Worm (Caenorhabditis elegans) whole organism, L4 larva: Measurements from ENCODE around the gene unc-23.

ENCODE experiments used
- F26F4.8 ChIP-seq: fragments of 200-800 bp; sonication (Bioruptor generic); conservative IDR thresholded peaks from 2 replicates; pipeline ENCODE4 v1.3.6; 2022; ENCODE audit warnings: missing genetic modification characterization, missing compliant biosample characterization
- F37D6.2 ChIP-seq: sonication (generic microtip); optimal IDR thresholded peaks from 2 replicates; lab custom pipeline; 2016; ENCODE audit warnings: mild to moderate bottlenecking, missing genetic modification characterization, missing compliant biosample characterization
- R02D3.7 ChIP-seq: fragments of 150-350 bp; sonication (generic microtip); optimal IDR thresholded peaks from 3 replicates; lab custom pipeline; 2014; ENCODE audit warnings: missing biosample characterization, missing genetic modification characterization
- T20F7.1 ChIP-seq: fragments of 200-800 bp; sonication (Bioruptor generic); optimal IDR thresholded peaks from 2 replicates; lab custom pipeline; 2018; ENCODE audit warnings: mild to moderate bottlenecking, missing genetic modification characterization, missing compliant biosample characterization
- ZK337.2 ChIP-seq: fragments of 200-800 bp; sonication (Bioruptor generic); IDR thresholded peaks from 2 replicates; pipeline ENCODE4 v1.3.6; 2022; ENCODE audit warnings: missing genetic modification reagents, missing genetic modification characterization, missing compliant biosample characterization
- ama-1 ChIP-seq: fragments of 150-350 bp; optimal IDR thresholded peaks from 2 replicates; lab custom pipeline; 2014; ENCODE audit warnings: inconsistent platforms, mixed read lengths
- attf-4 ChIP-seq: sonication (generic microtip); optimal IDR thresholded peaks from 3 replicates; lab custom pipeline; 2017; ENCODE audit warnings: missing biosample characterization, missing genetic modification characterization
- ceh-20 ChIP-seq: fragments of 200-800 bp; sonication (Bioruptor generic); IDR thresholded peaks from 2 replicates; pipeline ENCODE4 v1.3.6; 2022; ENCODE audit warnings: missing genetic modification reagents, missing genetic modification characterization, missing compliant biosample characterization
- ceh-28 ChIP-seq: fragments of 150-350 bp; optimal IDR thresholded peaks from 2 replicates; lab custom pipeline; 2014; ENCODE audit warnings: missing biosample characterization, missing genetic modification reagents, missing genetic modification characterization
- ceh-32 ChIP-seq: sonication (generic microtip); optimal IDR thresholded peaks from 2 replicates; lab custom pipeline; 2016; ENCODE audit warnings: mild to moderate bottlenecking, missing genetic modification characterization, missing compliant biosample characterization; ENCODE audit not compliant: poor library complexity
- ceh-62 ChIP-seq: sonication (generic microtip); optimal IDR thresholded peaks from 2 replicates; lab custom pipeline; 2017; ENCODE audit warnings: missing biosample characterization, missing genetic modification characterization
- cey-2 ChIP-seq: sonication (generic microtip); optimal IDR thresholded peaks from 3 replicates; lab custom pipeline; 2017; ENCODE audit warnings: missing genetic modification characterization, mild to moderate bottlenecking, missing compliant biosample characterization, antibody characterized with exemption, borderline replicate concordance; ENCODE audit not compliant: insufficient read depth
- daf-12 ChIP-seq: fragments of 150-350 bp; optimal IDR thresholded peaks from 2 replicates; lab custom pipeline; 2014; ENCODE audit warnings: missing biosample characterization, missing genetic modification reagents, missing genetic modification characterization
- daf-19 ChIP-seq: fragments of 200-800 bp; sonication (Bioruptor generic); conservative IDR thresholded peaks from 2 replicates; pipeline ENCODE4 v1.3.6; 2022; ENCODE audit warnings: missing genetic modification characterization, missing compliant biosample characterization
- dmd-6 ChIP-seq: fragments of 200-800 bp; sonication (Bioruptor generic); IDR thresholded peaks from 2 replicates; pipeline ENCODE4 v1.3.6; 2022; ENCODE audit warnings: missing genetic modification reagents, missing genetic modification characterization, missing compliant biosample characterization
- dmd-8 ChIP-seq: fragments of 200-800 bp; sonication (Bioruptor generic); IDR thresholded peaks from 2 replicates; pipeline ENCODE4 v1.3.6; 2022; ENCODE audit warnings: missing genetic modification characterization, missing compliant biosample characterization
- egl-27 ChIP-seq: sonication (generic microtip); optimal IDR thresholded peaks from 3 replicates; lab custom pipeline; 2017; ENCODE audit warnings: missing biosample characterization, missing genetic modification reagents, missing genetic modification characterization
- gei-8 ChIP-seq: fragments of 200-800 bp; sonication (Bioruptor generic); optimal IDR thresholded peaks from 2 replicates; lab custom pipeline; 2018; ENCODE audit warnings: mild to moderate bottlenecking, missing genetic modification characterization, missing compliant biosample characterization
- hmg-1.1 ChIP-seq: fragments of 200-800 bp; sonication (Bioruptor generic); IDR thresholded peaks from 2 replicates; pipeline ENCODE4 v1.3.6; 2022; ENCODE audit warnings: missing genetic modification reagents, missing genetic modification characterization, missing compliant biosample characterization
- lim-7 ChIP-seq: fragments of 200-800 bp; sonication (Bioruptor generic); IDR thresholded peaks from 2 replicates; pipeline ENCODE4 v1.3.6; 2022; ENCODE audit warnings: missing genetic modification characterization, missing compliant biosample characterization
- lin-13 ChIP-seq: fragments of 150-350 bp; optimal IDR thresholded peaks from 2 replicates; lab custom pipeline; 2014; ENCODE audit warnings: missing biosample characterization, missing genetic modification reagents, missing genetic modification characterization
- lir-3 ChIP-seq: sonication (generic microtip); optimal IDR thresholded peaks from 2 replicates; lab custom pipeline; 2016; ENCODE audit warnings: mild to moderate bottlenecking, missing genetic modification characterization, missing compliant biosample characterization
- madf-9 ChIP-seq: fragments of 200-800 bp; sonication (Bioruptor generic); conservative IDR thresholded peaks from 2 replicates; pipeline ENCODE4 v1.3.6; 2022; ENCODE audit warnings: missing genetic modification reagents, missing genetic modification characterization, missing compliant biosample characterization
- mdt-29 ChIP-seq: fragments of 200-800 bp; sonication (Bioruptor generic); IDR thresholded peaks from 2 replicates; pipeline ENCODE4 v1.3.6; 2022; ENCODE audit warnings: missing genetic modification reagents, missing genetic modification characterization, missing compliant biosample characterization
- nhr-10 ChIP-seq: fragments of 150-350 bp; optimal IDR thresholded peaks from 2 replicates; lab custom pipeline; 2014; ENCODE audit warnings: missing biosample characterization, missing genetic modification characterization
- nhr-102 ChIP-seq: sonication (generic microtip); optimal IDR thresholded peaks from 2 replicates; lab custom pipeline; 2016; ENCODE audit warnings: mild to moderate bottlenecking, missing genetic modification characterization, moderate library complexity, missing compliant biosample characterization
- nhr-11 ChIP-seq: fragments of 150-350 bp; optimal IDR thresholded peaks from 2 replicates; lab custom pipeline; 2014; ENCODE audit warnings: missing biosample characterization, missing genetic modification characterization
- nhr-42 ChIP-seq: fragments of 200-800 bp; sonication (Bioruptor generic); IDR thresholded peaks from 2 replicates; pipeline ENCODE4 v1.3.6; 2022; ENCODE audit warnings: missing genetic modification characterization, missing compliant biosample characterization
- nhr-48 ChIP-seq: sonication (generic microtip); optimal IDR thresholded peaks from 2 replicates; lab custom pipeline; 2016; ENCODE audit warnings: mild to moderate bottlenecking, missing genetic modification characterization, missing compliant biosample characterization
- nhr-6 ChIP-seq: fragments of 150-350 bp; optimal IDR thresholded peaks from 2 replicates; lab custom pipeline; 2014; ENCODE audit warnings: missing biosample characterization, missing genetic modification characterization
- nhr-76 ChIP-seq: fragments of 150-350 bp; optimal IDR thresholded peaks from 2 replicates; lab custom pipeline; 2014; ENCODE audit warnings: missing biosample characterization, missing genetic modification characterization
- pha-4 ChIP-seq, 2 experiments: fragments of 150-350 bp in 1 of 2; fragments of 200-800 bp in 1 of 2; sonication (Bioruptor generic) in 1 of 2; IDR thresholded peaks in 1 of 2; optimal IDR thresholded peaks in 1 of 2; 2 replicates each; pipeline versions ENCODE4 v1.3.6 to Lab custom; 2014 to 2022; ENCODE audit warnings: missing genetic modification characterization in 2 of 2, missing genetic modification reagents in 2 of 2, missing biosample characterization in 1 of 2, missing compliant biosample characterization in 1 of 2
- rbr-2 ChIP-seq: sonication (generic microtip); optimal IDR thresholded peaks from 2 replicates; lab custom pipeline; 2016; ENCODE audit warnings: missing genotype, missing genetic modification characterization, missing compliant biosample characterization
- set-16 ChIP-seq: fragments of 200-800 bp; sonication (Bioruptor generic); IDR thresholded peaks from 2 replicates; pipeline ENCODE4 v1.3.6; 2022; ENCODE audit warnings: missing genetic modification reagents, missing genetic modification characterization, missing compliant biosample characterization
- spr-3 ChIP-seq: fragments of 200-800 bp; sonication (Bioruptor generic); optimal IDR thresholded peaks from 2 replicates; lab custom pipeline; 2018; ENCODE audit warnings: mild to moderate bottlenecking, missing genetic modification characterization, missing compliant biosample characterization
- tag-97 ChIP-seq: fragments of 200-800 bp; sonication (Bioruptor generic); IDR thresholded peaks from 2 replicates; pipeline ENCODE4 v1.3.6; 2022; ENCODE audit warnings: missing genetic modification characterization, missing compliant biosample characterization
- unc-130 ChIP-seq: sonication (generic microtip); optimal IDR thresholded peaks from 2 replicates; lab custom pipeline; 2016; ENCODE audit warnings: missing genetic modification reagents, missing genetic modification characterization, missing compliant biosample characterization
- unc-62 ChIP-seq, 3 experiments: fragments of 150-350 bp in 1 of 3; sonication (generic microtip); optimal IDR thresholded peaks in 2 of 3; peaks in 1 of 3; 1 replicate in 1 of 3; 2 replicates in 2 of 3; lab custom pipeline; 2014 to 2017; ENCODE audit warnings: missing biosample characterization in 3 of 3, missing genetic modification characterization in 3 of 3, missing genetic modification reagents in 3 of 3, missing genotype in 1 of 3
- zag-1 ChIP-seq: fragments of 150-350 bp; optimal IDR thresholded peaks from 2 replicates; lab custom pipeline; 2014; ENCODE audit warnings: missing biosample characterization, missing genetic modification characterization
- zfp-2 ChIP-seq: sonication (generic microtip); optimal IDR thresholded peaks from 2 replicates; lab custom pipeline; 2016; ENCODE audit warnings: mild to moderate bottlenecking, missing genetic modification characterization, missing compliant biosample characterization
- zfp-3 ChIP-seq: fragments of 200-800 bp; sonication (Bioruptor generic); conservative IDR thresholded peaks from 2 replicates; pipeline ENCODE4 v1.3.6; 2022; ENCODE audit warnings: missing genetic modification reagents, missing genetic modification characterization, missing compliant biosample characterization

Gene unc-23

DNA sequence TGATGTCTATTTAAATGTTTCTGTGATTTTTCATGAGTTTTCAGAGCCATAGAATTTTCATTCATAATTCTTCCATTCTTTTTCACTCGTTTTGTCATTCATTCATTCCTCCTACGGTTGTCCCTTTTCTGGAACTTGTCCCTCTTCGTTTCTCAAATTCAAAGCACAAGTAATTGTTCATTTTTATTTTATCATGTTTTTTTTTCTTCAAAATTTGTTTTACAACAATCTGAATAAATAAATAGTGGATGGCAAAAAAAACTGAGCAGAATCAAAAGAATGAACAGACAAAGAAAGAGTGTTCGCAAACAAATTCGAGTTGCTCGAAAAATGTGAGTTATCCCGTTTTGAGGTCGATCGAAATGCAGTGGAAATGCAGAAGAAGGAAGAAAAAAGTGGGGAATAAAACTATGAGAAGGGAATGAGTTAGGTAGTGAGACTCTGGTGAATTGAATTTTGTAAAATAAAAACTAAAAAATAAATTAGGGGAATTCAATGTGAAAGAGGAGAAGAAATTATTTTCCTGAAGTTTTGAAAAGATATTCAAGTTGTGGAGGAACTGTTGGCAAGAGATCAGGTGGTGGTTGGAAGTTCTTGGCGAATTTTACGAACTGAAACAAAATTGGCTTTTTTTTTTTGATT is 3.4 kb downstream of the unc-23 start (continued):
- no peak for TF ChIP-seq nhr-102
- TF ChIP-seq R02D3.7 (tag; lab: Kevin White, UChicago): no peak
- no peak for TF ChIP-seq nhr-6 (tag; lab: Kevin White, UChicago)
- TF ChIP-seq T20F7.1 (GFP tag; lab: Kevin White, UChicago): no peak
- TF ChIP-seq nhr-11 (tag; lab: Kevin White, UChicago): no peak
- TF ChIP-seq dmd-6: 0 out of 2 replicates have a peak, but pooled peaks have one; percentile 14
- TF ChIP-seq egl-27 (tag; lab: Kevin White, UChicago): no peak
- 0 out of 2 replicates have a peak, but pooled peaks have one; percentile 41 for TF ChIP-seq nhr-42
- peak; percentile 88 for TF ChIP-seq zfp-3 (GFP tag; lab: Robert Waterston, UW)
- no peak for TF ChIP-seq cey-2 (tag; lab: Kevin White, UChicago)
- no peak for TF ChIP-seq zag-1 (tag; lab: Kevin White, UChicago)
- TF ChIP-seq attf-4 (tag; lab: Kevin White, UChicago): no peak
- TF ChIP-seq ceh-32 (tag; lab: Kevin White, UChicago): no peak
- no peak for TF ChIP-seq mdt-29 (GFP tag; lab: Robert Waterston, UW)
- no peak for TF ChIP-seq F37D6.2 (tag; lab: Kevin White, UChicago)
- 0 out of 2 replicates have a peak, but pooled peaks have one; percentile 13 for TF ChIP-seq hmg-1.1 (GFP tag; lab: Robert Waterston, UW)
- TF ChIP-seq lin-13: no peak
- TF ChIP-seq pha-4 (GFP tag; IDR thresholded peaks at IDR 0.05; lab: Robert Waterston, UW): peak; percentile 54
- no peak for TF ChIP-seq pha-4 (tag; optimal IDR thresholded peaks at IDR 0.05; lab: Kevin White, UChicago)
- no peak for TF ChIP-seq ceh-20 (GFP tag; lab: Robert Waterston, UW)
- TF ChIP-seq nhr-10 (tag; lab: Kevin White, UChicago): no peak
- no peak for TF ChIP-seq zfp-2 (tag; lab: Kevin White, UChicago)
- TF ChIP-seq lim-7: 0 out of 2 replicates have a peak, but pooled peaks have one; percentile 35
- TF ChIP-seq nhr-76 (tag; lab: Kevin White, UChicago): no peak
- no peak for TF ChIP-seq ZK337.2 (GFP tag; lab: Robert Waterston, UW)
- no peak for TF ChIP-seq lir-3 (tag; lab: Kevin White, UChicago)
- TF ChIP-seq gei-8: no peak
- TF ChIP-seq ama-1 (lab: Kevin White, UChicago): peak; percentile 59
- TF ChIP-seq nhr-48 (tag; lab: Kevin White, UChicago): no peak
- no peak for TF ChIP-seq F26F4.8 (GFP tag; lab: Robert Waterston, UW)
- peak; percentile 11 for TF ChIP-seq rbr-2 (tag; lab: Kevin White, UChicago)
- no peak for TF ChIP-seq dmd-8 (GFP tag; lab: Robert Waterston, UW)
- no peak for TF ChIP-seq spr-3 (GFP tag; lab: Kevin White, UChicago)
- no peak for TF ChIP-seq ceh-28 (tag; lab: Kevin White, UChicago)
- 0 out of 2 replicates have a peak, but pooled peaks have one; percentile 29 for TF ChIP-seq daf-19 (GFP tag; lab: Robert Waterston, UW)
- TF ChIP-seq tag-97 (GFP tag; lab: Robert Waterston, UW): no peak; the same call in 1 of the 2 replicates
- no peak for TF ChIP-seq unc-62 (GFP tag; optimal IDR thresholded peaks at IDR 0.05 in 1 of 2; lab: Kevin White, UChicago)
- TF ChIP-seq unc-62 (tag; optimal IDR thresholded peaks at IDR 0.05; lab: Kevin White, UChicago): no peak
- no peak for TF ChIP-seq daf-12 (tag; lab: Kevin White, UChicago)
- no peak for TF ChIP-seq unc-130 (GFP tag; lab: Kevin White, UChicago)

DNA sequence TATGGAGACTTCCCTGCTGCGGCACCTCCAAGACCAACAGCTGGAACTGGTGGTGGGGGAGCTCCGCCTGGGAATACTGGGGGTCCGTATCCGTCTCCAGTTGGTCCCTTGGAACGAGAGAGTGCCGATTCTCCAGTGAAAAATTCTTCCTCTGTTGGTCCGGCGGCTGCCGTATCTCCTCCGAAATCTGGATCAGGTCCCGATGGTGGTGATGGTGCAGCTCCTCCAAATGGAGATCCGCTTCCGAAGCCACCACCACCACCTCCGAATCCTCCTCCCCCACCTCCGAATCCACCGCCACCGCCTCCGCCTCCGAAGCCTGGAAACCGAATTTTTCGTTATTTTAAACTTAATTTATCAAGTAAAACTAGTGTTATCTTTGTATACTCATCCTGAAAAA is 4.3 kb downstream of the unc-23 start:
- TF ChIP-seq unc-62 (GFP tag; optimal IDR thresholded peaks at IDR 0.05 in 1 of 2; lab: Kevin White, UChicago) (peak in 1 of 2 experiments; percentile 42), unc-62 (tag; optimal IDR thresholded peaks at IDR 0.05; lab: Kevin White, UChicago) (no peak), ceh-62 (tag; lab: Kevin White, UChicago) (no peak), madf-9 (GFP tag; lab: Robert Waterston, UW) (no peak), set-16 (GFP tag; lab: Robert Waterston, UW) (peak; percentile 95)
